Fruit fly (Drosophila melanogaster): Measurements from ENCODE around the gene Hsp26.

Hsp26 gene

DNA sequence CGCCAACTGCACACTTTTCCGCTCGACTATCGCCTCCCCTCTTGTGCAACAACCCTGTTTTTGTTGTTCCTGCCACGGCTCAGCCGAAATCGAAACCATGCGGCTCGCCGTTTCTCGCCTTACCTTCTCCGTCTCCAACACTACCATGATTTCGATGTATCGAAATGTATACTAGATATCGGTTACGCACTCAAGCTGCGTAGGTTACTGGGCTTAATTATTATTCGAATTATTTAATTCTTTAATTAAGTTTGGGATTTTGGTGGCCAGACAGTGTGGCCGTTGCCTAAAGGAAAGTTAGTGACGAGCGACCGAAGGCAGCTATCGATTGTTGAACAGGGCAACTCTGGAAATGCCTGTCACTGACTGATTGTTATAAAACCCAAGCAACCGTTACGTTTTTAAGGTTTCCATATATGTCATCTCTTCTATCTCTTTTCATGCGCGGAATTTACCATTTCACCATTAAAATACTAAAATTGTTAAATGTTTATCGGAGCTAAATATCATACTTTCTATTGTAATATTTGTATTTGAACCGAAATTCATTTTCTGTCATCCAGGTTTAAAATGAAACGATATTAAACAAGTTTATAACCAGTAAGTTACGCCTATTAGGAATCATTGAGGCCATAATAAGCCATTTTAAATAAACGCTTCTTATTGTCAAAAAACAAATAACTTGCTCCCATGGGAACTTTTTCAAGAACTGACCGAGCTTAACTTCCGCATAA, 25.1 kb upstream of the Hsp26 start, which contains the start of gene eIF4E1 (continued):
- TF ChIP-seq schlank (tag; optimal IDR thresholded peaks at IDR 0.05) (no peak), dati (GFP tag; IDR thresholded peaks at IDR 0.05) (no peak), HLH54F (GFP tag; optimal IDR thresholded peaks at IDR 0.05) (peak; percentile 29), Kr (GFP tag; optimal IDR thresholded peaks at IDR 0.05) (no peak), yki (optimal IDR thresholded peaks at IDR 0.05) (no peak), croc (GFP tag; conservative IDR thresholded peaks at IDR 0.05) (no peak), Bgb (GFP tag; IDR thresholded peaks at IDR 0.05; ENCODE audit: partially characterized antibody) (peak; percentile 86), so (GFP tag; IDR thresholded peaks at IDR 0.05) (no peak), ham (GFP tag; IDR thresholded peaks at IDR 0.05) (no peak), CG11456 (GFP tag; IDR thresholded peaks at IDR 0.05) (no peak), sima (GFP tag; optimal IDR thresholded peaks at IDR 0.05) (no peak), gsb (GFP tag; IDR thresholded peaks at IDR 0.05) (no peak), unc-4 (GFP tag; IDR thresholded peaks at IDR 0.05; ENCODE audit: partially characterized antibody) (peak; percentile 74), GATAe (GFP tag; conservative IDR thresholded peaks at IDR 0.05) (no peak), C15 (GFP tag; IDR thresholded peaks at IDR 0.05) (no peak), CG16815 (GFP tag; optimal IDR thresholded peaks at IDR 0.05) (no peak), Ssrp (tag; optimal IDR thresholded peaks at IDR 0.05) (no peak), CG31365 (tag; optimal IDR thresholded peaks at IDR 0.05) (no peak), CG7987 (GFP tag; optimal IDR thresholded peaks at IDR 0.05) (peak; percentile 24), amos (GFP tag; IDR thresholded peaks at IDR 0.05; ENCODE audit: partially characterized antibody) (peak; percentile 86), CG3995 (GFP tag; optimal IDR thresholded peaks at IDR 0.05) (no peak), Nf-YB (GFP tag; optimal IDR thresholded peaks at IDR 0.05) (no peak), zen (tag; optimal IDR thresholded peaks at IDR 0.05) (peak; percentile 30), Myb (GFP tag; optimal IDR thresholded peaks at IDR 0.05) (peak; percentile 100), fd96Cb (tag; optimal IDR thresholded peaks at IDR 0.05) (no peak), Lim3 (GFP tag; IDR thresholded peaks at IDR 0.05) (no peak), sens (GFP tag) (peak; percentile 78), gro (GFP tag; optimal IDR thresholded peaks at IDR 0.05) (peak; percentile 32), Dip2 (GFP tag; IDR thresholded peaks at IDR 0.05) (no peak), CG9215 (GFP tag; IDR thresholded peaks at IDR 0.05) (no peak), CG9876 (GFP tag; optimal IDR thresholded peaks at IDR 0.05) (peak; percentile 5), zf30C (GFP tag; optimal IDR thresholded peaks at IDR 0.05) (no peak), CG9727 (GFP tag; optimal IDR thresholded peaks at IDR 0.05) (no peak), vnd (GFP tag; IDR thresholded peaks at IDR 0.05; ENCODE audit: partially characterized antibody) (peak; percentile 74; the same call in 2 of the 3 replicates), cato (GFP tag; optimal IDR thresholded peaks at IDR 0.05; ENCODE audit: borderline replicate concordance) (no peak), psq (GFP tag; optimal IDR thresholded peaks at IDR 0.05) (no peak), pnt (GFP tag; optimal IDR thresholded peaks at IDR 0.05) (no peak), tin (GFP tag; optimal IDR thresholded peaks at IDR 0.05) (no peak), vvl (GFP tag; IDR thresholded peaks at IDR 0.05) (peak; percentile 4; the same call in 1 of the 2 replicates), Mrtf (GFP tag; IDR thresholded peaks at IDR 0.05) (no peak), zfh1 (GFP tag; IDR thresholded peaks at IDR 0.05) (no peak), CG11398 (GFP tag; optimal IDR thresholded peaks at IDR 0.05) (no peak), CG12391 (tag; optimal IDR thresholded peaks at IDR 0.05) (peak; percentile 38), Spps (tag; optimal IDR thresholded peaks at IDR 0.05) (no peak), CG42726 (GFP tag; IDR thresholded peaks at IDR 0.05; ENCODE audit: partially characterized antibody) (peak; percentile 80), CG17328 (GFP tag; IDR thresholded peaks at IDR 0.05) (no peak), tio (GFP tag; optimal IDR thresholded peaks at IDR 0.05) (no peak), CG3838 (GFP tag; optimal IDR thresholded peaks at IDR 0.05) (no peak), CG11560 (tag; IDR thresholded peaks at IDR 0.05) (no peak), Mes4 (GFP tag; optimal IDR thresholded peaks at IDR 0.05) (no peak), CG33557 (GFP tag; optimal IDR thresholded peaks at IDR 0.05) (no peak)
